Worm (Caenorhabditis elegans): ENCODE measurements around the gene T26C11.4.

T26C11.4 gene

ce11 chrX:1798543-1798942 is 46.8 kb downstream of the T26C11.4 start:
- no peak for TF ChIP-seq unc-86 (tag; optimal IDR thresholded peaks at IDR 0.05)
- no peak for TF ChIP-seq unc-98 (GFP tag; IDR thresholded peaks at IDR 0.05)
- no peak for TF ChIP-seq xbp-1 (tag; optimal IDR thresholded peaks at IDR 0.05)
- no peak for TF ChIP-seq nhr-12 (tag; optimal IDR thresholded peaks at IDR 0.05)
- no peak for TF ChIP-seq ceh-63 (GFP tag; optimal IDR thresholded peaks at IDR 0.05)
- no peak for TF ChIP-seq efl-1 (optimal IDR thresholded peaks at IDR 0.05)
- TF ChIP-seq efl-1 (GFP tag; optimal IDR thresholded peaks at IDR 0.05 in 1 of 2) = peak in 1 of 2 experiments; percentile 17

ce11 chrX:1796067-1796466 is 49.3 kb downstream of the T26C11.4 start:
- TF ChIP-seq nhr-19 (GFP tag; conservative IDR thresholded peaks at IDR 0.05) = peak; percentile 10; the same call in 1 of the 2 replicates
- peak in 1 of 2 experiments; percentile 24 for TF ChIP-seq efl-1 (optimal IDR thresholded peaks at IDR 0.05)
- no peak for TF ChIP-seq efl-1 (GFP tag; optimal IDR thresholded peaks at IDR 0.05 in 1 of 2)
- TF ChIP-seq nhr-76 (tag; optimal IDR thresholded peaks at IDR 0.05) = no peak

ce11 chrX:1791095-1791494 is 54.3 kb downstream of the T26C11.4 start:
- TF ChIP-seq egl-27 (tag; optimal IDR thresholded peaks at IDR 0.05) = no peak
- TF ChIP-seq lin-14 (GFP tag; optimal IDR thresholded peaks at IDR 0.05) = no peak
- no peak for TF ChIP-seq lin-39 (tag; optimal IDR thresholded peaks at IDR 0.05)
- no peak for TF ChIP-seq egl-13 (tag; optimal IDR thresholded peaks at IDR 0.05)
- no peak for TF ChIP-seq nhr-47 (tag; optimal IDR thresholded peaks at IDR 0.05)
- TF ChIP-seq snpc-4 (tag; optimal IDR thresholded peaks at IDR 0.05) = no peak
- TF ChIP-seq unc-62 (GFP tag; optimal IDR thresholded peaks at IDR 0.05) = no peak
- no peak for TF ChIP-seq ceh-82 (tag; optimal IDR thresholded peaks at IDR 0.05)
- no peak for TF ChIP-seq C34B4.2 (tag; optimal IDR thresholded peaks at IDR 0.05)
- no peak for TF ChIP-seq grh-1 (GFP tag; IDR thresholded peaks at IDR 0.05)
- no peak for TF ChIP-seq ceh-88 (GFP tag; IDR thresholded peaks at IDR 0.05)
- TF ChIP-seq rnt-1 (tag; optimal IDR thresholded peaks at IDR 0.05) = no peak
- no peak for TF ChIP-seq ces-1 (GFP tag; optimal IDR thresholded peaks at IDR 0.05)
- no peak for TF ChIP-seq alr-1 (tag; optimal IDR thresholded peaks at IDR 0.05; ENCODE audit: borderline replicate concordance)
- TF ChIP-seq nhr-11 (tag; optimal IDR thresholded peaks at IDR 0.05) = no peak
- no peak for TF ChIP-seq unc-86 (tag; optimal IDR thresholded peaks at IDR 0.05)
- TF ChIP-seq nhr-77 (tag; optimal IDR thresholded peaks at IDR 0.05) = no peak
- no peak for TF ChIP-seq irx-1 (tag; optimal IDR thresholded peaks at IDR 0.05)
- no peak for TF ChIP-seq nhr-90 (tag; optimal IDR thresholded peaks at IDR 0.05; ENCODE audit: poor library complexity)
